Worm (Caenorhabditis elegans): ENCODE measurements around the gene W04G3.11.

- TF ChIP-seq egl-27 (tag; optimal IDR thresholded peaks at IDR 0.05) = no peak
- TF ChIP-seq mbf-1 (tag; optimal IDR thresholded peaks at IDR 0.05) = no peak
- no peak for TF ChIP-seq lin-39 (tag; optimal IDR thresholded peaks at IDR 0.05)
- no peak for TF ChIP-seq ama-1 (optimal IDR thresholded peaks at IDR 0.05)
- no peak for TF ChIP-seq ceh-82 (tag; optimal IDR thresholded peaks at IDR 0.05)
- no peak for TF ChIP-seq nhr-10 (tag; optimal IDR thresholded peaks at IDR 0.05)
- TF ChIP-seq F13H6.1 (tag; optimal IDR thresholded peaks at IDR 0.05) = no peak
- no peak for TF ChIP-seq snpc-4 (tag; optimal IDR thresholded peaks at IDR 0.05)
Observed at ce11 chrX:11132260-11132659, 43.3 kb downstream of the W04G3.11 start.
